Fruit fly (Drosophila melanogaster): ENCODE data around the gene ear.

The ear gene

dm6 chr3R:15330472-15330871 is 9.9 kb downstream of the ear start, which contains the start of gene mRpL9 (continued):
- TF ChIP-seq CG18011 (GFP tag; optimal IDR thresholded peaks at IDR 0.05) (peak; percentile 11), CG3407 (GFP tag; optimal IDR thresholded peaks at IDR 0.05) (no peak), CG17912 (GFP tag; optimal IDR thresholded peaks at IDR 0.05) (no peak), CG12299 (tag; optimal IDR thresholded peaks at IDR 0.05) (no peak), CG31441 (GFP tag; IDR thresholded peaks at IDR 0.05) (peak; percentile 98), sqz (GFP tag; optimal IDR thresholded peaks at IDR 0.05) (no peak), slp2 (GFP tag; optimal IDR thresholded peaks at IDR 0.05) (no peak), dan (GFP tag; IDR thresholded peaks at IDR 0.05) (no peak), CG16779 (GFP tag; IDR thresholded peaks at IDR 0.05) (no peak), CG12769 (tag; optimal IDR thresholded peaks at IDR 0.05) (no peak), CG16813 (GFP tag; IDR thresholded peaks at IDR 0.05; ENCODE audit: partially characterized antibody) (no peak), CG1792 (GFP tag; optimal IDR thresholded peaks at IDR 0.05) (no peak), chn (GFP tag; optimal IDR thresholded peaks at IDR 0.05) (no peak), CG13123 (GFP tag; optimal IDR thresholded peaks at IDR 0.05) (no peak), dysf (GFP tag; IDR thresholded peaks at IDR 0.05) (no peak), seq (GFP tag; IDR thresholded peaks at IDR 0.05) (no peak), CG17361 (GFP tag; IDR thresholded peaks at IDR 0.05) (no peak; the same call in 2 of the 3 replicates), pan (optimal IDR thresholded peaks at IDR 0.05) (no peak), pan (GFP tag; optimal IDR thresholded peaks at IDR 0.05 in 1 of 2, IDR thresholded peaks at IDR 0.05 in 1 of 2) (peak in 1 of 2 experiments; percentile 16), pb (GFP tag; optimal IDR thresholded peaks at IDR 0.05) (no peak), mam (GFP tag; optimal IDR thresholded peaks at IDR 0.05) (peak; percentile 40), Max (GFP tag; optimal IDR thresholded peaks at IDR 0.05) (no peak), Trl (optimal IDR thresholded peaks at IDR 0.05) (no peak), Trl (GFP tag; optimal IDR thresholded peaks at IDR 0.05) (no peak), CG31224 (GFP tag; IDR thresholded peaks at IDR 0.05) (no peak), CG12155 (GFP tag; optimal IDR thresholded peaks at IDR 0.05) (peak; percentile 65), run (tag; optimal IDR thresholded peaks at IDR 0.05) (no peak), fd64A (GFP tag; optimal IDR thresholded peaks at IDR 0.05) (no peak), CG4617 (GFP tag; optimal IDR thresholded peaks at IDR 0.05; ENCODE audit: borderline replicate concordance) (peak; percentile 76), CG15269 (tag; optimal IDR thresholded peaks at IDR 0.05) (no peak), Antp (GFP tag; optimal IDR thresholded peaks at IDR 0.05) (peak; percentile 17), CG1603 (tag; optimal IDR thresholded peaks at IDR 0.05) (peak; percentile 61), H15 (GFP tag; IDR thresholded peaks at IDR 0.05) (no peak), CG17385 (GFP tag; optimal IDR thresholded peaks at IDR 0.05) (no peak), psq (GFP tag; optimal IDR thresholded peaks at IDR 0.05) (no peak), bcd (GFP tag; optimal IDR thresholded peaks at IDR 0.05) (no peak), CG17186 (GFP tag; optimal IDR thresholded peaks at IDR 0.05) (peak; percentile 51), CG2129 (GFP tag; IDR thresholded peaks at IDR 0.05; ENCODE audit: partially characterized antibody) (no peak), CG12071 (GFP tag; optimal IDR thresholded peaks at IDR 0.05) (no peak), CG7786 (GFP tag; optimal IDR thresholded peaks at IDR 0.05) (no peak), Chrac-16 (GFP tag; optimal IDR thresholded peaks at IDR 0.05) (no peak), shn (GFP tag; optimal IDR thresholded peaks at IDR 0.05) (no peak), CG6854 (GFP tag; optimal IDR thresholded peaks at IDR 0.05) (no peak), CG7372 (GFP tag; IDR thresholded peaks at IDR 0.05) (no peak), CG15073 (GFP tag; optimal IDR thresholded peaks at IDR 0.05) (no peak), CG10979 (tag; optimal IDR thresholded peaks at IDR 0.05) (peak; percentile 14), tna (GFP tag; IDR thresholded peaks at IDR 0.05; ENCODE audit: partially characterized antibody) (no peak), Rfx (GFP tag; IDR thresholded peaks at IDR 0.05) (peak; percentile 47; the same call in 1 of the 2 replicates), gfzf (GFP tag; optimal IDR thresholded peaks at IDR 0.05) (peak; percentile 31), CG5245 (GFP tag; optimal IDR thresholded peaks at IDR 0.05) (no peak), CG1602 (GFP tag; optimal IDR thresholded peaks at IDR 0.05) (no peak), esg (GFP tag; conservative IDR thresholded peaks at IDR 0.05) (no peak), Neu2 (GFP tag; optimal IDR thresholded peaks at IDR 0.05; ENCODE audit: borderline replicate concordance) (no peak)
